Worm (Caenorhabditis elegans) whole organism, L3 larva: ENCODE measurements around the gene K11H12.11.

Experiments
- ZK546.5 ChIP-seq: sonication (generic microtip); optimal IDR thresholded peaks from 2 replicates; lab custom pipeline; 2017; ENCODE audit warnings: missing biosample characterization, missing genetic modification characterization
- aly-2 ChIP-seq: fragments of 150-350 bp; optimal IDR thresholded peaks from 2 replicates; lab custom pipeline; 2014; ENCODE audit warnings: missing biosample characterization, missing genetic modification characterization
- ceh-16 ChIP-seq: sonication (generic microtip); optimal IDR thresholded peaks from 2 replicates; lab custom pipeline; 2017; ENCODE audit warnings: missing biosample characterization, missing genetic modification characterization
- ceh-28 ChIP-seq: fragments of 150-350 bp; optimal IDR thresholded peaks from 2 replicates; lab custom pipeline; 2014; ENCODE audit warnings: missing biosample characterization, missing genetic modification reagents, missing genetic modification characterization
- ceh-82 ChIP-seq: fragments of 150-350 bp; optimal IDR thresholded peaks from 2 replicates; lab custom pipeline; 2014; ENCODE audit warnings: missing biosample characterization, missing genetic modification characterization
- daf-12 ChIP-seq: fragments of 150-350 bp; optimal IDR thresholded peaks from 2 replicates; lab custom pipeline; 2014; ENCODE audit warnings: missing biosample characterization, missing genetic modification reagents, missing genetic modification characterization
- egl-5 ChIP-seq: fragments of 150-350 bp; optimal IDR thresholded peaks from 2 replicates; lab custom pipeline; 2017; ENCODE audit warnings: missing biosample characterization, missing genetic modification reagents, missing genetic modification characterization, inconsistent platforms
- elt-1 ChIP-seq: fragments of 150-350 bp; optimal IDR thresholded peaks from 2 replicates; lab custom pipeline; 2014; ENCODE audit warnings: missing biosample characterization, missing genetic modification characterization
- elt-2 ChIP-seq: sonication (generic microtip); optimal IDR thresholded peaks from 2 replicates; lab custom pipeline; 2016; ENCODE audit warnings: missing genetic modification reagents, mild to moderate bottlenecking, missing genetic modification characterization, missing compliant biosample characterization
- elt-3 ChIP-seq, 3 experiments: fragments of 150-350 bp in 1 of 3; sonication (generic microtip) in 2 of 3; optimal IDR thresholded peaks; 2 replicates in 2 of 3; 4 replicates in 1 of 3; lab custom pipeline; 2014 to 2017; ENCODE audit warnings: missing biosample characterization in 3 of 3, missing genetic modification characterization in 3 of 3
- fkh-10 ChIP-seq: sonication (generic microtip); optimal IDR thresholded peaks from 2 replicates; lab custom pipeline; 2017; ENCODE audit warnings: missing biosample characterization, missing genetic modification reagents, missing genetic modification characterization
- fkh-2 ChIP-seq: fragments of 150-350 bp; optimal IDR thresholded peaks from 2 replicates; lab custom pipeline; 2014; ENCODE audit warnings: missing biosample characterization, missing genetic modification reagents, missing genetic modification characterization
- fos-1 ChIP-seq: fragments of 150-350 bp; optimal IDR thresholded peaks from 2 replicates; lab custom pipeline; 2014; ENCODE audit warnings: missing biosample characterization, missing genetic modification characterization
- hmg-11 ChIP-seq: sonication (generic microtip); optimal IDR thresholded peaks from 2 replicates; lab custom pipeline; 2016; ENCODE audit warnings: missing genetic modification characterization, missing compliant biosample characterization
- jun-1 ChIP-seq: fragments of 150-350 bp; optimal IDR thresholded peaks from 2 replicates; lab custom pipeline; 2014; ENCODE audit warnings: missing biosample characterization, missing genetic modification reagents, missing genetic modification characterization
- lin-15B ChIP-seq: fragments of 150-350 bp; optimal IDR thresholded peaks from 2 replicates; lab custom pipeline; 2014; ENCODE audit warnings: missing biosample characterization, missing genetic modification characterization
- lin-39 ChIP-seq: fragments of 150-350 bp; optimal IDR thresholded peaks from 2 replicates; lab custom pipeline; 2018; ENCODE audit warnings: missing biosample characterization, missing genetic modification reagents, missing genetic modification characterization
- lsy-12 ChIP-seq: sonication (generic microtip); optimal IDR thresholded peaks from 2 replicates; lab custom pipeline; 2016; ENCODE audit warnings: mild to moderate bottlenecking, missing genetic modification characterization, missing compliant biosample characterization
- mml-1 ChIP-seq: fragments of 150-350 bp; sonication (generic microtip); optimal IDR thresholded peaks from 3 replicates; lab custom pipeline; 2014; ENCODE audit warnings: missing biosample characterization, missing genetic modification characterization
- nhr-12 ChIP-seq: fragments of 150-350 bp; optimal IDR thresholded peaks from 2 replicates; lab custom pipeline; 2014; ENCODE audit warnings: missing biosample characterization, missing genetic modification characterization
- nhr-23 ChIP-seq: fragments of 150-350 bp; optimal IDR thresholded peaks from 2 replicates; lab custom pipeline; 2014; ENCODE audit warnings: missing biosample characterization, missing genetic modification reagents, missing genetic modification characterization
- nhr-237 ChIP-seq: fragments of 150-350 bp; optimal IDR thresholded peaks from 2 replicates; lab custom pipeline; 2014; ENCODE audit warnings: missing biosample characterization, missing genetic modification characterization
- nhr-28 ChIP-seq: fragments of 150-350 bp; optimal IDR thresholded peaks from 2 replicates; lab custom pipeline; 2014; ENCODE audit warnings: missing biosample characterization, missing genetic modification characterization
- nhr-43 ChIP-seq: sonication (generic microtip); optimal IDR thresholded peaks from 2 replicates; lab custom pipeline; 2016; ENCODE audit warnings: mild to moderate bottlenecking, missing genetic modification characterization, missing compliant biosample characterization; ENCODE audit not compliant: poor library complexity, severe bottlenecking
- nhr-67 ChIP-seq: fragments of 150-350 bp; optimal IDR thresholded peaks from 2 replicates; lab custom pipeline; 2014; ENCODE audit warnings: missing biosample characterization, missing genetic modification characterization
- nhr-76 ChIP-seq: fragments of 150-350 bp; sonication (generic microtip); optimal IDR thresholded peaks from 5 replicates; lab custom pipeline; 2014; ENCODE audit warnings: missing biosample characterization, missing genetic modification characterization
- pqm-1 ChIP-seq: fragments of 150-350 bp; optimal IDR thresholded peaks from 2 replicates; lab custom pipeline; 2017; ENCODE audit warnings: missing biosample characterization, missing genetic modification characterization, inconsistent platforms
- snpc-4 ChIP-seq: fragments of 150-350 bp; optimal IDR thresholded peaks from 2 replicates; lab custom pipeline; 2014; ENCODE audit warnings: missing biosample characterization, missing genetic modification characterization
- tbx-2 ChIP-seq: sonication (generic microtip); optimal IDR thresholded peaks from 2 replicates; lab custom pipeline; 2016; ENCODE audit warnings: mild to moderate bottlenecking, missing genetic modification characterization, missing compliant biosample characterization
- unc-39 ChIP-seq: sonication (generic microtip); optimal IDR thresholded peaks from 4 replicates; lab custom pipeline; 2017; ENCODE audit warnings: missing biosample characterization, missing genetic modification characterization
- unc-62 ChIP-seq: fragments of 150-350 bp; sonication (generic microtip); optimal IDR thresholded peaks from 4 replicates; lab custom pipeline; 2014; ENCODE audit warnings: missing biosample characterization, missing genetic modification reagents, missing genetic modification characterization
- zag-1 ChIP-seq: fragments of 150-350 bp; optimal IDR thresholded peaks from 2 replicates; lab custom pipeline; 2014; ENCODE audit warnings: missing biosample characterization, missing genetic modification characterization

Gene K11H12.11

DNA sequence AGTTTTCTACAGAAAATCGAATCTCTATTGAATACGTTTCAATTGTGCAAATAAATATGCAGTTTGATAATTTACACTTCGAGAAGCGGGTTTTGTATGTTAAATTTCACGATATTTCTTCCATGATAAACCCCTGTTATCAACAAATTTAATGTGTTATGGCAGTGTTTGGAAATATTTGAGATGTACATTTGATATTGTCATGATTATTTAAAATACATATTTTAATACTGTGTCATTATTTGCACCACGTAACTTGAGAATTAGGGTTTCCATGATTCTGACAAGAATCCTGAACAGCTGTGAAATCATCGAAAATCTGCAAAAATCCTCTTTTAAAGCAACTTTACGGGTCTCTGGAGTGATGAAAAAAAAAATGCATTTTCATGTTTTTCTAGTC, at the start of gene K11H12.11:
Gene K11H12.11, minus strand, starts transcription at position 101 of the 400 bp plus-strand sequence.
- TF ChIP-seq nhr-43 (tag; lab: Kevin White, UChicago) (no peak), elt-1 (tag; lab: Kevin White, UChicago) (no peak), pqm-1 (tag; lab: Kevin White, UChicago) (no peak), mml-1 (no peak), elt-3 (tag; optimal IDR thresholded peaks at IDR 0.05; lab: Kevin White, UChicago) (no peak), fkh-10 (GFP tag; lab: Kevin White, UChicago) (no peak), hmg-11 (tag; lab: Kevin White, UChicago) (no peak)

DNA sequence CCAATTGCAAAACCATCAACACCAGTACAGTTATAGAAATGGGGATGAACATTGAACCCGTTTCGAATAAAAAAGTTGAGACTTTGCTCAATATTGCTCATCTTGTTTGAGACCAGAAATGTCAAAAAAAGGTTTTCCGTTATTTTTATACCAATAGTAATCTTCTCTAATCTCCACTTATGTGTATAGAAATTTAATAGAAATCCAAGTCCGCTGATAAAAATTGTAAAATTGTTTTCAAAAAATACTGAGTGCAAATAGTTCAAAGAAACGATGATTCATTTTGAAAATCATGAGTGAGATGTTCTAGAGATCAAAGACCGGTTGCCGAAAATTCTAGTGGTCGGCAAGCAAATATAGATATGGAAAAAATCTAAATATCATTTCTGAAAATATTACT, 49.0 kb upstream of the K11H12.11 start, which contains the start of gene Y55F3C.10:
Gene Y55F3C.10, minus strand, starts transcription at position 101 of the 400 bp plus-strand sequence.
- TF ChIP-seq nhr-12 (tag; lab: Kevin White, UChicago) (no peak), ceh-28 (tag; lab: Kevin White, UChicago) (no peak), aly-2 (tag; lab: Kevin White, UChicago) (no peak), nhr-23 (no peak), zag-1 (tag; lab: Kevin White, UChicago) (no peak), unc-62 (no peak), pqm-1 (tag; lab: Kevin White, UChicago) (no peak), egl-5 (tag; lab: Kevin White, UChicago) (no peak), fkh-2 (tag; lab: Kevin White, UChicago) (no peak)

DNA sequence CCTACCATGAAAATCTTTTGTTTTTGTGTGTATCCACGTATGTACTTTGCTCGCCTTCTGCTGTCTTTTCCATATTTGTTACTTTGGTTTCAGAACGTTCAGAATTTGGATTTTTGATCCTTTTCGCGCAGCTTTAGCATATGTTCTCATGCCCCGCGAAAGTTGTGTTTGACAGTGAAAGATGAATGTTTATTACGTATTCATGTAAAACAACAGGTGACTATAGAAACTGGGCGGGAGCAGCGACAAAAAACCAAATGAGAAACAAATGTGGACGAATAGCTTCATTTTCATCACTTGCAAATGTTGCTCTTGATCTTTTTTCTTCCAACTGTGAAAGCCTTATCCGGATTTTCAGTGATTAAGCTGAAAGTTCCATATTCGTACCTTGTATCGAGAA, 46.0 kb upstream of the K11H12.11 start, which contains the start of gene clec-164:
Gene clec-164, plus strand, starts transcription at position 301 of the 400 bp plus-strand sequence.
- TF ChIP-seq zag-1 (tag; lab: Kevin White, UChicago): no peak
- TF ChIP-seq nhr-43 (tag; lab: Kevin White, UChicago): no peak
- TF ChIP-seq nhr-237 (tag; lab: Kevin White, UChicago): no peak
- TF ChIP-seq ceh-82 (tag; lab: Kevin White, UChicago): no peak
- TF ChIP-seq lin-39 (tag; lab: Kevin White, UChicago): no peak
- TF ChIP-seq elt-2 (tag; lab: Kevin White, UChicago): no peak
- no peak for TF ChIP-seq ceh-16 (tag; lab: Kevin White, UChicago)
- no peak for TF ChIP-seq tbx-2 (tag; lab: Kevin White, UChicago)
- TF ChIP-seq nhr-28 (tag; lab: Kevin White, UChicago): no peak
- no peak for TF ChIP-seq pqm-1 (tag; lab: Kevin White, UChicago)
- TF ChIP-seq fkh-2 (tag; lab: Kevin White, UChicago): no peak
- TF ChIP-seq elt-3 (tag; optimal IDR thresholded peaks at IDR 0.05; lab: Kevin White, UChicago): no peak
- no peak for TF ChIP-seq unc-39
- no peak for TF ChIP-seq nhr-67 (tag; lab: Kevin White, UChicago)
- no peak for TF ChIP-seq snpc-4
- no peak for TF ChIP-seq lsy-12
- no peak for TF ChIP-seq daf-12

DNA sequence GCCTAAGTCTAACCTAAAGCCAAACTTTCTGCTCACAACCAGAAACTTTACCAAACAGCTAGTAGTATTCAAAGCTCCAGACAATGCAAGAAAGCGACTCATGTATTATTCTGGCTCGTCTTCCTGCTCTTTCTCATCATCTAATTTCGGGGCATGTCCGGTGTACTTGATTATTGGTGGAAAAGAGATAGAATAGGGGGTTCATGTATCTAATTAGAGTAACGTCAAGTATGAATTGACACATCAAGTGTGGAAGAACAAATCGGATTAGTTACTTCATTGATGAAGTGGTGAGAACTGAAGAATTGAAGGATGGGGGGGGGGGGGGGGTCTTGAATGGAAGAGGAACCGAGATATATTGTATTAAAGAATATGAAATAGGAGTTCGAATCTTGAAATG, 45.1 kb upstream of the K11H12.11 start:
- no peak for TF ChIP-seq nhr-43 (tag; lab: Kevin White, UChicago)

DNA sequence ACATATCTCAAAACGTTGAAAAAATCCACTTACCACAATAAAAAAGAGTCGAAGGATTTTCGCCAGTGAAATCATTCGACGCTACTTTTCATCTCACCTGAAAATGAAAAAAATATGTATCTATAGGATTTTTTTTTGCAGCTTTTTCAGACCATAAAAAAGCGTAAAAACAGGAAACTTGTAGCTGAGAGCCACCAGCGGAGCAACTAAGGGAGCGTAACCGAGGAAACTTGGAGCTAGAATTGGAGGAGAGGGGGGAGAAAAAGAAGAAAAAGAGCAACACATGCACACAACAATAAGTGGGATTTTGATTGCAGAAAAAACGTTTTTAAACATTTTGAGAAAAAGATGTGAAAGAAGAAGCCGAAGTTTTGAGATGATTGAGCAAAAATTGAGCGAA, 37.3 kb upstream of the K11H12.11 start, which contains the start of gene cutl-26:
Gene cutl-26, minus strand, starts transcription at position 101 of the 400 bp plus-strand sequence.
- TF ChIP-seq zag-1 (tag; lab: Kevin White, UChicago) (no peak), ZK546.5 (tag; lab: Kevin White, UChicago) (no peak), mml-1 (no peak), nhr-67 (tag; lab: Kevin White, UChicago) (no peak), nhr-76 (tag; lab: Kevin White, UChicago) (no peak), lin-15B (tag; lab: Kevin White, UChicago) (no peak), nhr-43 (tag; lab: Kevin White, UChicago) (no peak), fos-1 (tag; lab: Kevin White, UChicago) (no peak)

DNA sequence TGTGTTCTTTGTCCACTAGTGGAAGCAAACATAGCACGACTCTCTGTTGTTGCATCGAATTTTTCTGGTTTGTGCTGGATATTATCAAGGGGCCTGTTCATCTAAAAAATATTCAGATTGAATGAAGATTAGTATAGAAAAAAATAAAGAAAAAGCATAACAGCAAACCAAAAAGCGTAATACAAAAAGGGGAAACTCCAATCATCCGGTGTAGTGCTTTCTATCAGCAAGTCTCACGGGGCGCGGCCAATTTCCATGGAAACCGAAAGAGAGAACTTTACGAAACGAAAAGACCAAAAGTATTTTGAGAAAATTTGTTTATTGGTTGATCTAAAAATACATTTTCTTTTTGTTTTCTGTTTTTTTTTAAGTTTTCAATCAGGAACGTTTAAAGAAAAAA, 27.9 kb upstream of the K11H12.11 start, which contains the start of gene Y55F3C.17:
Gene Y55F3C.17, minus strand, starts transcription at position 101 of the 400 bp plus-strand sequence.
- TF ChIP-seq aly-2 (tag; lab: Kevin White, UChicago) (no peak), nhr-23 (no peak), ceh-16 (tag; lab: Kevin White, UChicago) (no peak), lin-39 (tag; lab: Kevin White, UChicago) (no peak), nhr-67 (tag; lab: Kevin White, UChicago) (no peak), jun-1 (tag; lab: Kevin White, UChicago) (no peak), ceh-28 (tag; lab: Kevin White, UChicago) (no peak)
